Fruit fly (Drosophila melanogaster) whole organism, embryonic: ENCODE measurements around the gene LIMK1.

Source experiments
- ATbp ChIP-seq: fragments of 200-800 bp; sonication (Bioruptor generic); optimal IDR thresholded peaks from 2 replicates; lab custom pipeline; 2017; ENCODE audit warnings: missing biosample characterization, mild to moderate bottlenecking, missing genetic modification characterization, missing genetic modification reagents
- Abd-B ChIP-seq: fragments of 200-800 bp; sonication (Bioruptor generic); optimal IDR thresholded peaks from 2 replicates; lab custom pipeline; 2018; ENCODE audit warnings: missing biosample characterization, mild to moderate bottlenecking, missing genetic modification characterization, moderate library complexity
- Atf6 ChIP-seq: fragments of 200-800 bp; sonication (Bioruptor generic); IDR thresholded peaks from 2 replicates; pipeline ENCODE4 v1.3.6; 2022; ENCODE audit warnings: missing biosample characterization, missing genetic modification characterization
- Bteb2 ChIP-seq: fragments of 200-800 bp; sonication (Bioruptor generic); optimal IDR thresholded peaks from 2 replicates; lab custom pipeline; 2016; ENCODE audit warnings: missing biosample characterization, missing genetic modification characterization
- CG1024 ChIP-seq: fragments of 200-800 bp; sonication (Bioruptor generic); IDR thresholded peaks from 2 replicates; pipeline ENCODE4 v1.3.6; 2022; ENCODE audit warnings: missing biosample characterization, missing genetic modification characterization
- CG10431 ChIP-seq: fragments of 200-800 bp; sonication (Bioruptor generic); optimal IDR thresholded peaks from 3 replicates; lab custom pipeline; 2018; ENCODE audit warnings: missing biosample characterization, mild to moderate bottlenecking, missing genetic modification characterization
- CG11093 ChIP-seq: fragments of 200-800 bp; sonication (Bioruptor generic); IDR thresholded peaks from 3 replicates; pipeline ENCODE4 v1.3.6; 2022; ENCODE audit warnings: missing biosample characterization, missing genetic modification characterization
- CG11504 ChIP-seq: fragments of 200-800 bp; sonication (Bioruptor generic); optimal IDR thresholded peaks from 3 replicates; lab custom pipeline; 2019; ENCODE audit warnings: missing biosample characterization, mild to moderate bottlenecking, missing genetic modification characterization, moderate library complexity
- CG12104 ChIP-seq: fragments of 200-800 bp; sonication (Bioruptor generic); optimal IDR thresholded peaks from 3 replicates; lab custom pipeline; 2016; ENCODE audit warnings: missing biosample characterization, missing genetic modification characterization
- CG13775 ChIP-seq: fragments of 200-800 bp; sonication (Bioruptor generic); optimal IDR thresholded peaks from 3 replicates; lab custom pipeline; 2017; ENCODE audit warnings: missing biosample characterization, mild to moderate bottlenecking, missing genetic modification characterization
- CG15269 ChIP-seq: fragments of 200-800 bp; sonication (Bioruptor generic); optimal IDR thresholded peaks from 2 replicates; lab custom pipeline; 2018; ENCODE audit warnings: missing biosample characterization, mild to moderate bottlenecking, missing genetic modification characterization, moderate library complexity
- CG15696 ChIP-seq: fragments of 200-800 bp; sonication (Bioruptor generic); optimal IDR thresholded peaks from 2 replicates; lab custom pipeline; 2019; ENCODE audit warnings: missing biosample characterization, mild to moderate bottlenecking, missing genetic modification characterization, moderate library complexity
- CG18262 ChIP-seq: fragments of 200-800 bp; optimal IDR thresholded peaks from 3 replicates; lab custom pipeline; 2019; ENCODE audit warnings: missing biosample characterization, mild to moderate bottlenecking, missing genetic modification characterization, moderate library complexity
- CG1832 ChIP-seq: fragments of 200-800 bp; sonication (Bioruptor generic); optimal IDR thresholded peaks from 2 replicates; lab custom pipeline; 2017; ENCODE audit warnings: missing biosample characterization, mild to moderate bottlenecking, missing genetic modification characterization, inconsistent platforms
- CG2202 ChIP-seq: fragments of 200-800 bp; sonication (Bioruptor generic); optimal IDR thresholded peaks from 2 replicates; lab custom pipeline; 2018; ENCODE audit warnings: missing biosample characterization, mild to moderate bottlenecking, missing genetic modification characterization
- CG2712 ChIP-seq: fragments of 200-800 bp; optimal IDR thresholded peaks from 3 replicates; lab custom pipeline; 2019; ENCODE audit warnings: missing biosample characterization, mild to moderate bottlenecking, missing genetic modification characterization, moderate library complexity
- CG3163 ChIP-seq: fragments of 200-800 bp; sonication (Bioruptor generic); optimal IDR thresholded peaks from 3 replicates; lab custom pipeline; 2016; ENCODE audit warnings: missing biosample characterization, missing genetic modification characterization
- CG32532 ChIP-seq: fragments of 200-800 bp; sonication (Bioruptor generic); IDR thresholded peaks from 2 replicates; pipeline ENCODE4 v1.3.6; 2022; ENCODE audit warnings: missing biosample characterization, missing genetic modification characterization
- CG32772 ChIP-seq: fragments of 200-800 bp; sonication (Bioruptor generic); IDR thresholded peaks from 2 replicates; pipeline ENCODE4 v1.3.6; 2022; ENCODE audit warnings: missing biosample characterization, missing genetic modification characterization
- CG3847 ChIP-seq: fragments of 200-800 bp; sonication (Bioruptor generic); IDR thresholded peaks from 2 replicates; pipeline ENCODE4 v1.3.6; 2022; ENCODE audit warnings: missing biosample characterization, missing genetic modification characterization
- CG4617 ChIP-seq: fragments of 200-800 bp; sonication (Bioruptor generic); optimal IDR thresholded peaks from 3 replicates; lab custom pipeline; 2016; ENCODE audit warnings: missing biosample characterization, missing genetic modification characterization, borderline replicate concordance
- CG4820 ChIP-seq: fragments of 200-800 bp; sonication (Bioruptor generic); optimal IDR thresholded peaks from 3 replicates; lab custom pipeline; 2016; ENCODE audit warnings: missing biosample characterization, missing genetic modification characterization
- CG5245 ChIP-seq: fragments of 200-800 bp; sonication (Bioruptor generic); optimal IDR thresholded peaks from 3 replicates; lab custom pipeline; 2016; ENCODE audit warnings: missing biosample characterization, missing genetic modification characterization
- CG6683 ChIP-seq: fragments of 200-800 bp; sonication (Bioruptor generic); optimal IDR thresholded peaks from 2 replicates; lab custom pipeline; 2017; ENCODE audit warnings: missing biosample characterization, mild to moderate bottlenecking, missing genetic modification characterization, missing genetic modification reagents
- CG8089 ChIP-seq: fragments of 200-800 bp; sonication (Bioruptor generic); optimal IDR thresholded peaks from 3 replicates; lab custom pipeline; 2016; ENCODE audit warnings: missing biosample characterization, missing genetic modification characterization
- CG8478 ChIP-seq: fragments of >200 bp; optimal IDR thresholded peaks from 2 replicates; lab custom pipeline; 2018
- CG8924 ChIP-seq: fragments of 200-800 bp; optimal IDR thresholded peaks from 3 replicates; lab custom pipeline; 2019; ENCODE audit warnings: missing biosample characterization, mild to moderate bottlenecking, missing genetic modification characterization, moderate library complexity
- CG9215 ChIP-seq: fragments of 200-800 bp; sonication (Bioruptor generic); IDR thresholded peaks from 2 replicates; pipeline ENCODE4 v1.3.6; 2022; ENCODE audit warnings: missing biosample characterization, missing genetic modification characterization
- CG9797 ChIP-seq: fragments of 200-800 bp; sonication (Bioruptor generic); optimal IDR thresholded peaks from 3 replicates; lab custom pipeline; 2018; ENCODE audit warnings: missing biosample characterization, mild to moderate bottlenecking, missing genetic modification characterization
- Ets97D ChIP-seq: fragments of 200-800 bp; sonication (Bioruptor generic); optimal IDR thresholded peaks from 3 replicates; lab custom pipeline; 2016; ENCODE audit warnings: missing biosample characterization, missing genetic modification characterization
- H15 ChIP-seq: fragments of 200-800 bp; sonication (Bioruptor generic); IDR thresholded peaks from 3 replicates; pipeline ENCODE4 v1.3.6; 2022; ENCODE audit warnings: missing biosample characterization, missing genetic modification characterization
- Hand ChIP-seq: fragments of 200-800 bp; sonication (Bioruptor generic); optimal IDR thresholded peaks from 2 replicates; lab custom pipeline; 2017; ENCODE audit warnings: mild to moderate bottlenecking, missing biosample characterization, missing genetic modification reagents, missing genetic modification characterization
- Hmx ChIP-seq: fragments of 200-800 bp; sonication (Bioruptor generic); optimal IDR thresholded peaks from 2 replicates; lab custom pipeline; 2016; ENCODE audit warnings: missing biosample characterization, missing genetic modification characterization
- Mrtf ChIP-seq: fragments of 200-800 bp; sonication (Bioruptor generic); IDR thresholded peaks from 3 replicates; pipeline ENCODE4 v1.3.6; 2022; ENCODE audit warnings: missing biosample characterization, missing genetic modification characterization
- Oli ChIP-seq: fragments of 200-800 bp; sonication (Bioruptor generic); optimal IDR thresholded peaks from 2 replicates; lab custom pipeline; 2018; ENCODE audit warnings: missing biosample characterization, mild to moderate bottlenecking, missing genetic modification characterization, moderate library complexity
- Xbp1 ChIP-seq: fragments of 200-800 bp; sonication (Bioruptor generic); optimal IDR thresholded peaks from 3 replicates; lab custom pipeline; 2016; ENCODE audit warnings: missing biosample characterization, mild to moderate bottlenecking, missing genetic modification characterization
- ara ChIP-seq: fragments of 200-800 bp; sonication (Bioruptor generic); IDR thresholded peaks from 2 replicates; pipeline ENCODE4 v1.3.6; 2022; ENCODE audit warnings: missing biosample characterization, missing genetic modification characterization
- bcd ChIP-seq: fragments of 200-800 bp; sonication (Bioruptor generic); optimal IDR thresholded peaks from 2 replicates; lab custom pipeline; 2017; ENCODE audit warnings: missing biosample characterization, mild to moderate bottlenecking, missing genetic modification characterization
- bigmax ChIP-seq: fragments of 200-800 bp; sonication (Bioruptor generic); optimal IDR thresholded peaks from 2 replicates; lab custom pipeline; 2018; ENCODE audit warnings: missing biosample characterization, mild to moderate bottlenecking, missing genetic modification characterization
- btn ChIP-seq: fragments of 200-800 bp; sonication (Bioruptor generic); optimal IDR thresholded peaks from 2 replicates; lab custom pipeline; 2016; ENCODE audit warnings: missing biosample characterization, missing genetic modification characterization
- ci ChIP-seq: fragments of 200-800 bp; sonication (Bioruptor generic); IDR thresholded peaks from 3 replicates; pipeline ENCODE4 v1.3.6; 2022; ENCODE audit warnings: missing biosample characterization, missing genetic modification characterization
- danr ChIP-seq: fragments of 200-800 bp; sonication (Bioruptor generic); IDR thresholded peaks from 2 replicates; pipeline ENCODE4 v1.3.6; 2022; ENCODE audit warnings: missing biosample characterization, missing genetic modification characterization
- gro ChIP-seq: fragments of 200-800 bp; sonication (Bioruptor generic); optimal IDR thresholded peaks from 2 replicates; lab custom pipeline; 2016; ENCODE audit warnings: missing biosample characterization, missing genetic modification characterization
- her ChIP-seq: fragments of 200-800 bp; sonication (Bioruptor generic); optimal IDR thresholded peaks from 2 replicates; lab custom pipeline; 2016; ENCODE audit warnings: missing biosample characterization, missing genetic modification characterization
- jigr1 ChIP-seq: fragments of 200-800 bp; sonication (Bioruptor generic); IDR thresholded peaks from 3 replicates; pipeline ENCODE4 v1.3.6; 2022; ENCODE audit warnings: missing biosample characterization, missing genetic modification characterization
- nerfin-2 ChIP-seq: fragments of 200-800 bp; sonication (Bioruptor generic); IDR thresholded peaks from 2 replicates; pipeline ENCODE4 v1.3.6; 2022; ENCODE audit warnings: missing biosample characterization, missing genetic modification characterization; ENCODE audit not compliant: partially characterized antibody
- org-1 ChIP-seq: fragments of 200-800 bp; sonication (Bioruptor generic); optimal IDR thresholded peaks from 2 replicates; lab custom pipeline; 2017; ENCODE audit warnings: missing biosample characterization, missing genetic modification characterization
- pros ChIP-seq: fragments of 200-800 bp; sonication (Bioruptor generic); optimal IDR thresholded peaks from 3 replicates; lab custom pipeline; 2019; ENCODE audit warnings: missing biosample characterization, mild to moderate bottlenecking, missing genetic modification characterization, moderate library complexity
- run ChIP-seq: fragments of 200-800 bp; sonication (Bioruptor generic); optimal IDR thresholded peaks from 3 replicates; lab custom pipeline; 2018; ENCODE audit warnings: missing biosample characterization, mild to moderate bottlenecking, missing genetic modification characterization
- zen ChIP-seq: fragments of 200-800 bp; sonication (Bioruptor generic); optimal IDR thresholded peaks from 3 replicates; lab custom pipeline; 2018; ENCODE audit warnings: missing biosample characterization, mild to moderate bottlenecking, missing genetic modification characterization, moderate library complexity
- zf30C ChIP-seq: fragments of 200-800 bp; sonication (Bioruptor generic); optimal IDR thresholded peaks from 3 replicates; lab custom pipeline; 2018; ENCODE audit warnings: missing biosample characterization, mild to moderate bottlenecking, missing genetic modification characterization

Gene LIMK1

dm6 chrX:12579506-12579999 lies 12.4 kb downstream of the LIMK1 start (continued):
- TF ChIP-seq CG8089 (GFP tag; lab: Kevin White, UChicago) (peak; percentile 92), CG15696 (tag; lab: Kevin White, UChicago) (peak; percentile 81), Ets97D (GFP tag; lab: Kevin White, UChicago) (peak; percentile 82), CG11504 (peak; percentile 97), CG12104 (GFP tag; lab: Kevin White, UChicago) (peak; percentile 95), gro (peak; percentile 97), run (tag; lab: Kevin White, UChicago) (peak; percentile 94), CG1024 (GFP tag; lab: Robert Waterston, UW) (peak; percentile 64), Mrtf (GFP tag; lab: Robert Waterston, UW) (peak; percentile 87), ara (GFP tag; lab: Robert Waterston, UW) (peak; percentile 83), Abd-B (GFP tag; lab: Kevin White, UChicago) (peak; percentile 97), Atf6 (GFP tag; lab: Robert Waterston, UW) (peak; percentile 96), btn (GFP tag; lab: Kevin White, UChicago) (peak; percentile 86), Bteb2 (GFP tag; lab: Kevin White, UChicago) (peak; percentile 95), CG3847 (GFP tag; lab: Robert Waterston, UW) (peak; percentile 93), nerfin-2 (GFP tag; lab: Robert Waterston, UW) (no peak), CG6683 (GFP tag; lab: Kevin White, UChicago) (peak; percentile 89), CG15269 (tag; lab: Kevin White, UChicago) (peak; percentile 98), Xbp1 (peak; percentile 94), CG13775 (GFP tag; lab: Kevin White, UChicago) (peak; percentile 96), CG8924 (peak; percentile 96), CG2202 (tag; lab: Kevin White, UChicago) (peak; percentile 72), CG10431 (peak; percentile 62), Oli (peak; percentile 97), CG9215 (peak; percentile 93), CG4820 (GFP tag; lab: Kevin White, UChicago) (peak; percentile 92), bcd (peak; percentile 95), CG1832 (GFP tag; lab: Kevin White, UChicago) (no peak), H15 (peak; percentile 86), CG4617 (GFP tag; lab: Kevin White, UChicago) (peak; percentile 69), CG5245 (GFP tag; lab: Kevin White, UChicago) (peak; percentile 81), jigr1 (peak; percentile 85; the same call in 2 of the 3 replicates), Hmx (peak; percentile 81), org-1 (peak; percentile 96), CG3163 (GFP tag; lab: Kevin White, UChicago) (peak; percentile 84), CG9797 (GFP tag; lab: Kevin White, UChicago) (no peak), CG18262 (tag; lab: Kevin White, UChicago) (peak; percentile 95), danr (GFP tag; lab: Robert Waterston, UW) (peak; percentile 92), CG32532 (GFP tag; lab: Robert Waterston, UW) (peak; percentile 93), bigmax (GFP tag; lab: Kevin White, UChicago) (peak; percentile 23), ci (GFP tag; lab: Robert Waterston, UW) (peak; percentile 89), CG8478 (no peak), zen (tag; lab: Kevin White, UChicago) (peak; percentile 74), CG11093 (GFP tag; lab: Robert Waterston, UW) (peak; percentile 86), pros (GFP tag; lab: Kevin White, UChicago) (no peak), zf30C (GFP tag; lab: Kevin White, UChicago) (no peak), Hand (peak; percentile 93), CG2712 (tag; lab: Kevin White, UChicago) (peak; percentile 95), CG32772 (GFP tag; lab: Robert Waterston, UW) (peak; percentile 91), her (peak; percentile 93), ATbp (GFP tag; lab: Kevin White, UChicago) (peak; percentile 95)
